Worm (Caenorhabditis elegans): ENCODE results near the gene R10E4.3.

Gene R10E4.3

DNA sequence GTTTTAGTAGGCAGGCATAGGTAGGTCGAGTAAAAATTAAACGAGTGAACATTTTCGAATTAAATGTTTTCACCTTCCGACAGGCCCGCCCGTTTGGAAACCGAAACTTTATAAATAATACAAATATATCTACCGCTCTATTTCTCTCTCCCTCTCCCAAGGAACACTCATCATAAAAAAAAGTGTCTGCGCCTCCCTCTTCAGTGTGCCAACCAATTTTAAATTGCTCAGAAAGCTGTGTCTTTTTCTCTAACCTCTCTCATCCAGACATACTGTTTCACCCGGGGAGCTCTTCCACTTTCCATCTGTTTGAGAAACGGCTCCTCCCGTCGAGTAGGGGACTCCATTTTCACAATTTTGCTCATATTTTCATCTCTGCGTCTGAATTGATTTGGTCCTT is 35.8 kb upstream of the R10E4.3 start (continued):
- TF ChIP-seq hlh-4 (tag; optimal IDR thresholded peaks at IDR 0.05) (no peak), swsn-7 (tag; optimal IDR thresholded peaks at IDR 0.05) (peak; percentile 40), lin-14 (GFP tag; optimal IDR thresholded peaks at IDR 0.05) (peak; percentile 93), ceh-82 (tag; optimal IDR thresholded peaks at IDR 0.05) (peak; percentile 11 to 40 (median 37)), nhr-71 (tag; optimal IDR thresholded peaks at IDR 0.05) (peak; percentile 63), vab-15 (tag; optimal IDR thresholded peaks at IDR 0.05) (no peak), rnt-1 (tag; optimal IDR thresholded peaks at IDR 0.05) (peak; percentile 60), tbx-2 (tag; optimal IDR thresholded peaks at IDR 0.05) (peak; percentile 55), snu-23 (GFP tag; optimal IDR thresholded peaks at IDR 0.05) (peak; percentile 31), lin-35 (GFP tag; optimal IDR thresholded peaks at IDR 0.05) (peak in 1 of 2 experiments; percentile 37), nhr-47 (tag; optimal IDR thresholded peaks at IDR 0.05) (peak; percentile 34), mef-2 (tag; optimal IDR thresholded peaks at IDR 0.05) (no peak)

DNA sequence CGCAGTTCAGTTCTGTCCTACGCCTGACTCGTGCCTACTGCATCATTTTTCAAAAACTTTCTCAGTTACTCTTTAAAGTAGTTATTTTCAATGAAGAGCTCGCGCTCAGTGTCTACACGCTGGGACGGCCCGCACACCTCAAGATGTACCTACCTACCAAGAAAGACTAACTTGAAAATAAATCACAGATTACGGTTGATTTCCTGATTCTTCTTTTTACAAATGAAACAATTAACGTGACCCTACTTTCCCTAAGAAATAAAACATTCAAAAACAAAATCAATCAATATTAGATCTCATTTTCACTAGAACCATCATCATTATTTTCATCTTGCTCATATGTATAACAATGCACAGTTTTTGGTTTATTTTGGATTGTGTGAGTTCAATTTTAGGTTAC is 34.1 kb upstream of the R10E4.3 start, which contains the start of gene H38K22.7:
TSS of gene H38K22.7 (plus strand) at position 301 of the 400 bp plus-strand sequence.
- TF ChIP-seq aha-1 (tag; optimal IDR thresholded peaks at IDR 0.05) = no peak
- no peak for TF ChIP-seq unc-98 (GFP tag; IDR thresholded peaks at IDR 0.05)

DNA sequence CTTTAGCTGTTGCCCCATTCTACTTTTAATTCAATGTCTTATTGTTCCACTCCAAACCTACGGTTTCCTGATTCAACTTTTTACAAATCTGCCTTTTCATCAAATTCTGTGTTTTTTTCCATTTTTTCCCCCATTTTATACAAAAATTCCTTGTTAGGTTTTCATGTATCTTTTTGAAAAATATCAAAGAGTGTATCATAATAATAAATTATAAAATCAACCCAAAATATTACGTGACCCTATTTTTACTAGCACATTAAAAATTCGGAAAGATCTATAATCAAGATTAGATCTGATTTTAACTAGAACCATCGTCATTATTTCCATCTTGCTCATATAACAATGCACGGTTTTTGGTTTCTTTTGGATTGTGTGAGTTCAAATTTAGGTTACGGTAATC is 32.8 kb upstream of the R10E4.3 start, which contains the start of gene H38K22.6:
TSS of gene H38K22.6 (plus strand) at position 301 of the 400 bp plus-strand sequence.
- TF ChIP-seq efl-1 (optimal IDR thresholded peaks at IDR 0.05) (no peak), efl-1 (GFP tag; optimal IDR thresholded peaks at IDR 0.05 in 1 of 2) (peak in 1 of 2 experiments; percentile 48), sptf-1 (tag; optimal IDR thresholded peaks at IDR 0.05) (no peak), unc-86 (tag; optimal IDR thresholded peaks at IDR 0.05) (no peak), lin-39 (tag; optimal IDR thresholded peaks at IDR 0.05) (no peak)

DNA sequence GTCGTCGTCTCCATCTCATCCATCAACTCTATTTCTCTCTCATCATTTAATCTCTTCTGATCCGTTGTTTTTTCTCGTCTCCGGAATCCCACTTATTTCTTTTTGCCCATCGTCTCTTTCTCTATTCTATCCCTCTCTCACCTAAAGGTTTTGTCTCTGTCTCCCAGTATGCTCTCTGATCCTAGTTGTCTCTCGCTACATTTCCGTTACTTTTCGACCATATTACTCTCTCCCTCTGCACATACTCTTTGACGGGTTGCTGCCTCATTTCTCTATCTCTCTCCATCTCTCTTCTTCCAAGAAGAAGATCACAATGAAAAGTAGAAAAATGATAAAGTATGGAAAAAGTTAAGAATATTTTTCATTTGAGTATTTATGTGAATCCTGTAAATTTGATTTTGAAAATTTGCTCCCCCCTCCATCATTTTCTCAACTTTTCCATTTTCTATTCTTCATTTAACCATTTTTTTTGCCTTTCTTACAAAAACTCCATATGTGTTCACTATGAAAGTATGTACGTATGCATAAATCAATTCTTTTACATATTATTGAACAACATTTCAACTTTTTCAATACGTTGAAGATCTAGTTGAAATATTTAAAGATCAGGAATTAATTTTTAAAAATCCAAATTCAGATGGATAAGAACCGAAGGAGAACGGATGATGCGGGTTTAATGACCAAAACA is 29.9 kb upstream of the R10E4.3 start, which contains the start of gene tag-131:
TSS of gene tag-131 (plus strand) at position 638 of the 688 bp plus-strand sequence.
- TF ChIP-seq lsy-2 (tag; optimal IDR thresholded peaks at IDR 0.05) = peak; percentile 38 to 67
- TF ChIP-seq hlh-4 (tag; optimal IDR thresholded peaks at IDR 0.05) = no peak
- TF ChIP-seq nhr-71 (tag; optimal IDR thresholded peaks at IDR 0.05) = peak; percentile 80
- TF ChIP-seq ets-5 (GFP tag; IDR thresholded peaks at IDR 0.05) = no peak
- peak; percentile 3 to 20 (median 4) for TF ChIP-seq dpl-1 (GFP tag; optimal IDR thresholded peaks at IDR 0.05)
- TF ChIP-seq nhr-19 (GFP tag; conservative IDR thresholded peaks at IDR 0.05) = peak; percentile 43
- peak; percentile 8 for TF ChIP-seq lin-39 (tag; optimal IDR thresholded peaks at IDR 0.05)
- peak in 1 of 2 experiments; percentile 26 for TF ChIP-seq mdl-1 (tag; optimal IDR thresholded peaks at IDR 0.05)
- TF ChIP-seq lir-3 (tag; optimal IDR thresholded peaks at IDR 0.05; ENCODE audit: poor library complexity) = peak; percentile 16
- TF ChIP-seq efl-1 (optimal IDR thresholded peaks at IDR 0.05) = peak; percentile 48 to 57
- TF ChIP-seq efl-1 (GFP tag; optimal IDR thresholded peaks at IDR 0.05 in 1 of 2) = no peak
- TF ChIP-seq dsc-1 (tag; optimal IDR thresholded peaks at IDR 0.05) = peak; percentile 67
- no peak for TF ChIP-seq nhr-12 (tag; optimal IDR thresholded peaks at IDR 0.05)
- no peak for TF ChIP-seq unc-30 (tag; optimal IDR thresholded peaks at IDR 0.05)
- TF ChIP-seq C04F5.9 (tag; optimal IDR thresholded peaks at IDR 0.05) = no peak
- TF ChIP-seq ceh-88 (GFP tag; IDR thresholded peaks at IDR 0.05) = no peak
- TF ChIP-seq lin-15B (tag; optimal IDR thresholded peaks at IDR 0.05) = no peak
- peak; percentile 36 for TF ChIP-seq nhr-47 (tag; optimal IDR thresholded peaks at IDR 0.05)
- TF ChIP-seq F16B12.6 (tag; optimal IDR thresholded peaks at IDR 0.05) = no peak
- TF ChIP-seq nhr-20 (tag; optimal IDR thresholded peaks at IDR 0.05) = peak; percentile 63
- peak; percentile 17 to 36 for TF ChIP-seq lin-35 (GFP tag; optimal IDR thresholded peaks at IDR 0.05)
- TF ChIP-seq xbp-1 (tag; optimal IDR thresholded peaks at IDR 0.05) = peak; percentile 8
- no peak for TF ChIP-seq zip-4 (GFP tag; optimal IDR thresholded peaks at IDR 0.05)
- TF ChIP-seq nhr-76 (tag; optimal IDR thresholded peaks at IDR 0.05) = no peak
- peak; percentile 41 for TF ChIP-seq nhr-11 (tag; optimal IDR thresholded peaks at IDR 0.05)
- TF ChIP-seq sptf-1 (tag; optimal IDR thresholded peaks at IDR 0.05) = no peak
- peak; percentile 74 for TF ChIP-seq rnt-1 (tag; optimal IDR thresholded peaks at IDR 0.05)
- peak; percentile 22 for TF ChIP-seq tbx-2 (tag; optimal IDR thresholded peaks at IDR 0.05)
- no peak for TF ChIP-seq tlp-1 (tag; optimal IDR thresholded peaks at IDR 0.05)
- no peak for TF ChIP-seq aha-1 (tag; optimal IDR thresholded peaks at IDR 0.05)
- peak; percentile 64 for TF ChIP-seq blmp-1 (tag; optimal IDR thresholded peaks at IDR 0.05)
- TF ChIP-seq elt-3 (tag; optimal IDR thresholded peaks at IDR 0.05) = peak in 2 of 6 experiments; percentile 10 to 24
- TF ChIP-seq hlh-17 (GFP tag; optimal IDR thresholded peaks at IDR 0.05; ENCODE audit: borderline replicate concordance) = no peak
- TF ChIP-seq snu-23 (GFP tag; optimal IDR thresholded peaks at IDR 0.05) = peak; percentile 75
- no peak for TF ChIP-seq elt-2 (tag; optimal IDR thresholded peaks at IDR 0.05)
- TF ChIP-seq lin-14 (GFP tag; optimal IDR thresholded peaks at IDR 0.05) = peak; percentile 61
- TF ChIP-seq mep-1 (tag; optimal IDR thresholded peaks at IDR 0.05) = peak; percentile 13
- TF ChIP-seq swsn-7 (tag; optimal IDR thresholded peaks at IDR 0.05) = peak; percentile 50
